Fruit fly (Drosophila melanogaster): ENCODE data around the gene Srlp.

DNA sequence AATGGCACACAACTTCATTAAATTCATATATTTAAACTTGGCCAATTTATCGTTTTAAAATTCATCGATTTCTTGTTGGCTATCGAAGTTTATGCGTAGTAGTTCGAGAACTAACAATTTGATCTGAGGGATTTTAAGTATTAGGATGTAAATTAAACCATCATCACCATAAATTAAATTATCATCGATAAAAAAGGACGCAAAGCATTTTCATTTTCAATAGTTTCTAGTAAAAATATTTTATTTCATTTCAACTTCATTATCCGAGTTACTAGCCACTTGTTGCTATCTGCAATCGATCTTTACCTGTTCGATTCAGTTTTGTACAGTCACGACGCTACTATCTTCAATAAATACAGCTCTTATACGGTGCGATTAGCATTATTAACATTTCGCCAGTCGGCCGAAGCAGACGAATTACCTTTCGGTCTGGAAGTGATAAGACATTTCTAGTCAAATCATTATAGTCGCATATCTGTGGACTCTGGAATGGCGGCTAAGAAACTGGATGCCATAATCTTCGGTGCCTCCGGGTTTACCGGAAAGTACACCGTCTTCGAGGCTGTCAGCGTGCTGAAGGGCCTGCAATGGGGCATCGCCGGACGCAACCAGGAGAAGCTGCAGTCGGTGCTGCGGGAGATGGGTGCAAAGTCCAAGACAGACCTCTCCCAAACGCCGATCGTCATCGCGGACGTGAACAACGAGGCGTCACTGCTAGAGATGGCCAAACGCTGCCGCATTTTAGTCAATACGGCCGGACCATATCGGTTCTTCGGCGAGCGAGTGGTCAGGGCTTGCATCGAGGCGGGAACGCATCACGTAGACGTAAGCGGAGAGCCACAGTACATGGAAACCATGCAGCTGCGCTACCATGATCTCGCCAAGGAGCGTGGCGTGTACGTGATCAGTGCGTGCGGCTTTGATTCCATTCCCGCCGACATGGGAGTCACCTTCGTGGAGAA lies 27.4 kb upstream of the Srlp start, which contains the start of gene CG5167:
- TF ChIP-seq CTCF (optimal IDR thresholded peaks at IDR 0.05) (no peak), CG8478 (optimal IDR thresholded peaks at IDR 0.05) (no peak)

Measured in S2 (cell line).